Fruit fly (Drosophila melanogaster) whole organism, embryonic: Measurements from ENCODE around the gene PH4alphaSG2.

ENCODE experiments used
- CG12071 ChIP-seq: fragments of 200-800 bp; sonication (Bioruptor generic); optimal IDR thresholded peaks from 3 replicates; lab custom pipeline; 2018; ENCODE audit warnings: missing biosample characterization, mild to moderate bottlenecking, missing genetic modification characterization
- CG12659 ChIP-seq: fragments of 200-800 bp; sonication (Bioruptor generic); optimal IDR thresholded peaks from 3 replicates; lab custom pipeline; 2017; ENCODE audit warnings: mild to moderate bottlenecking, missing biosample characterization, missing genetic modification reagents, missing genetic modification characterization
- CG13287 ChIP-seq: fragments of 200-800 bp; sonication (Bioruptor generic); IDR thresholded peaks from 2 replicates; pipeline ENCODE4 v1.3.6; 2022; ENCODE audit warnings: missing biosample characterization, missing genetic modification characterization; ENCODE audit not compliant: partially characterized antibody
- CG14050 ChIP-seq: fragments of 200-800 bp; sonication (Bioruptor generic); IDR thresholded peaks from 3 replicates; pipeline ENCODE4 v1.3.6; 2022; ENCODE audit warnings: missing biosample characterization, missing genetic modification characterization
- CG15269 ChIP-seq: fragments of 200-800 bp; sonication (Bioruptor generic); optimal IDR thresholded peaks from 2 replicates; lab custom pipeline; 2018; ENCODE audit warnings: missing biosample characterization, mild to moderate bottlenecking, missing genetic modification characterization, moderate library complexity
- CG17912 ChIP-seq: fragments of 200-800 bp; sonication (Bioruptor generic); optimal IDR thresholded peaks from 2 replicates; lab custom pipeline; 2018; ENCODE audit warnings: missing biosample characterization, mild to moderate bottlenecking, missing genetic modification characterization
- CG1792 ChIP-seq: fragments of 200-800 bp; sonication (Bioruptor generic); optimal IDR thresholded peaks from 2 replicates; lab custom pipeline; 2016; ENCODE audit warnings: missing biosample characterization, missing genetic modification characterization
- CG2120 ChIP-seq: fragments of 200-800 bp; sonication (Bioruptor generic); optimal IDR thresholded peaks from 3 replicates; lab custom pipeline; 2016; ENCODE audit warnings: missing biosample characterization, missing genetic modification characterization
- CG2875 ChIP-seq: fragments of 200-800 bp; sonication (Bioruptor generic); optimal IDR thresholded peaks from 2 replicates; lab custom pipeline; 2017; ENCODE audit warnings: missing biosample characterization, mild to moderate bottlenecking, missing genetic modification characterization, missing genetic modification reagents
- CG3065 ChIP-seq: fragments of 200-800 bp; sonication (Bioruptor generic); optimal IDR thresholded peaks from 2 replicates; lab custom pipeline; 2016; ENCODE audit warnings: missing biosample characterization, missing genetic modification characterization
- CG31388 ChIP-seq: fragments of 200-800 bp; sonication (Bioruptor generic); optimal IDR thresholded peaks from 2 replicates; lab custom pipeline; 2016; ENCODE audit warnings: missing biosample characterization, missing genetic modification characterization
- CG3847 ChIP-seq: fragments of 200-800 bp; sonication (Bioruptor generic); IDR thresholded peaks from 2 replicates; pipeline ENCODE4 v1.3.6; 2022; ENCODE audit warnings: missing biosample characterization, missing genetic modification characterization
- CG7928 ChIP-seq: fragments of 200-800 bp; sonication (Bioruptor generic); optimal IDR thresholded peaks from 2 replicates; lab custom pipeline; 2017; ENCODE audit warnings: missing biosample characterization, mild to moderate bottlenecking, missing genetic modification characterization
- CG8290 ChIP-seq, 3 experiments: fragments of 200-800 bp; sonication (Bioruptor generic); optimal IDR thresholded peaks; 2 replicates each; lab custom pipeline; 2016 to 2019; ENCODE audit warnings: missing biosample characterization in 3 of 3, missing genetic modification characterization in 3 of 3, mild to moderate bottlenecking in 2 of 3, moderate library complexity in 1 of 3
- CG8924 ChIP-seq: fragments of 200-800 bp; optimal IDR thresholded peaks from 3 replicates; lab custom pipeline; 2019; ENCODE audit warnings: missing biosample characterization, mild to moderate bottlenecking, missing genetic modification characterization, moderate library complexity
- CG9876 ChIP-seq: fragments of 200-800 bp; sonication (Bioruptor generic); optimal IDR thresholded peaks from 2 replicates; lab custom pipeline; 2016; ENCODE audit warnings: missing biosample characterization, missing genetic modification characterization
- CrebB ChIP-seq: fragments of 200-800 bp; sonication (Bioruptor generic); optimal IDR thresholded peaks from 3 replicates; lab custom pipeline; 2018; ENCODE audit warnings: missing biosample characterization, mild to moderate bottlenecking, missing genetic modification characterization
- Fer2 ChIP-seq: fragments of 200-800 bp; sonication (Bioruptor generic); optimal IDR thresholded peaks from 2 replicates; lab custom pipeline; 2018; ENCODE audit warnings: missing biosample characterization, mild to moderate bottlenecking, missing genetic modification characterization, moderate library complexity
- HLHmδ ChIP-seq: fragments of 200-800 bp; sonication (Bioruptor generic); optimal IDR thresholded peaks from 2 replicates; lab custom pipeline; 2018; ENCODE audit warnings: missing biosample characterization, mild to moderate bottlenecking, missing genetic modification characterization, moderate library complexity
- Lpt ChIP-seq: fragments of >200 bp; optimal IDR thresholded peaks from 2 replicates; lab custom pipeline; 2018; ENCODE audit warnings: missing biosample characterization, missing genetic modification characterization
- NC2β ChIP-seq: fragments of 200-800 bp; sonication (Bioruptor generic); optimal IDR thresholded peaks from 2 replicates; lab custom pipeline; 2016; ENCODE audit warnings: missing biosample characterization, missing genetic modification characterization
- Nf-YB ChIP-seq: fragments of 200-800 bp; sonication (Bioruptor generic); optimal IDR thresholded peaks from 3 replicates; lab custom pipeline; 2019; ENCODE audit warnings: missing biosample characterization, mild to moderate bottlenecking, missing genetic modification characterization, moderate library complexity
- Nf-YC ChIP-seq: fragments of 200-800 bp; optimal IDR thresholded peaks from 3 replicates; lab custom pipeline; 2019; ENCODE audit warnings: missing biosample characterization, mild to moderate bottlenecking, missing genetic modification characterization, moderate library complexity
- Sox102F ChIP-seq: fragments of 200-800 bp; sonication (Bioruptor generic); optimal IDR thresholded peaks from 2 replicates; lab custom pipeline; 2018; ENCODE audit warnings: missing biosample characterization, mild to moderate bottlenecking, missing genetic modification characterization, moderate library complexity
- Sry-δ ChIP-seq: fragments of 200-800 bp; sonication (Bioruptor generic); optimal IDR thresholded peaks from 2 replicates; lab custom pipeline; 2016; ENCODE audit warnings: missing biosample characterization, missing genetic modification characterization
- Tbp ChIP-seq: fragments of >200 bp; optimal IDR thresholded peaks from 2 replicates; lab custom pipeline; 2018; ENCODE audit warnings: missing biosample characterization, missing genetic modification characterization
- Xbp1 ChIP-seq: fragments of 200-800 bp; sonication (Bioruptor generic); optimal IDR thresholded peaks from 3 replicates; lab custom pipeline; 2016; ENCODE audit warnings: missing biosample characterization, mild to moderate bottlenecking, missing genetic modification characterization
- abd-A ChIP-seq: fragments of 200-800 bp; sonication (Bioruptor generic); optimal IDR thresholded peaks from 3 replicates; lab custom pipeline; 2019; ENCODE audit warnings: missing biosample characterization, mild to moderate bottlenecking, missing genetic modification characterization, moderate library complexity
- cas ChIP-seq: fragments of 200-800 bp; sonication (Bioruptor generic); IDR thresholded peaks from 2 replicates; pipeline ENCODE4 v1.3.6; 2022; ENCODE audit warnings: missing biosample characterization, missing genetic modification characterization
- crc ChIP-seq: fragments of 200-800 bp; sonication (Bioruptor generic); optimal IDR thresholded peaks from 2 replicates; lab custom pipeline; 2016; ENCODE audit warnings: missing biosample characterization, missing genetic modification characterization
- crol ChIP-seq: fragments of 200-800 bp; sonication (Bioruptor generic); IDR thresholded peaks from 2 replicates; pipeline ENCODE4 v1.3.6; 2022; ENCODE audit warnings: missing biosample characterization, missing genetic modification characterization
- da ChIP-seq: fragments of 200-800 bp; sonication (Bioruptor generic); optimal IDR thresholded peaks from 2 replicates; lab custom pipeline; 2016; ENCODE audit warnings: missing biosample characterization, missing genetic modification characterization
- dpn ChIP-seq, 2 experiments: fragments of 200-800 bp; sonication (Bioruptor generic); optimal IDR thresholded peaks; 3 replicates each; lab custom pipeline; 2016; ENCODE audit warnings: missing biosample characterization in 2 of 2, missing genetic modification characterization in 2 of 2
- fd102C ChIP-seq: fragments of 200-800 bp; sonication (Bioruptor generic); optimal IDR thresholded peaks from 2 replicates; lab custom pipeline; 2018; ENCODE audit warnings: missing biosample characterization, mild to moderate bottlenecking, missing genetic modification characterization, moderate library complexity
- ftz-f1 ChIP-seq: fragments of 200-800 bp; sonication (Bioruptor generic); optimal IDR thresholded peaks from 2 replicates; lab custom pipeline; 2016; ENCODE audit warnings: missing biosample characterization, missing genetic modification characterization
- gt ChIP-seq: fragments of 200-800 bp; sonication (Bioruptor generic); IDR thresholded peaks from 2 replicates; pipeline ENCODE4 v1.3.6; 2022; ENCODE audit warnings: missing biosample characterization, missing genetic modification characterization
- mld ChIP-seq: fragments of 200-800 bp; sonication (Bioruptor generic); IDR thresholded peaks from 3 replicates; pipeline ENCODE4 v1.3.6; 2022; ENCODE audit warnings: missing biosample characterization, missing genetic modification characterization; ENCODE audit not compliant: partially characterized antibody
- nau ChIP-seq: fragments of 200-800 bp; sonication (Bioruptor generic); optimal IDR thresholded peaks from 3 replicates; lab custom pipeline; 2017; ENCODE audit warnings: missing biosample characterization, mild to moderate bottlenecking, missing genetic modification characterization, missing genetic modification reagents
- nerfin-1 ChIP-seq: fragments of 200-800 bp; sonication (Bioruptor generic); optimal IDR thresholded peaks from 3 replicates; lab custom pipeline; 2019; ENCODE audit warnings: missing biosample characterization, mild to moderate bottlenecking, missing genetic modification characterization, moderate library complexity
- otp ChIP-seq: fragments of 200-800 bp; sonication (Bioruptor generic); IDR thresholded peaks from 3 replicates; pipeline ENCODE4, ENCODE4 v1.3.6; 2022; ENCODE audit warnings: missing biosample characterization, missing genetic modification characterization
- pb ChIP-seq: fragments of 200-800 bp; sonication (Bioruptor generic); optimal IDR thresholded peaks from 3 replicates; lab custom pipeline; 2016; ENCODE audit warnings: missing biosample characterization, missing genetic modification characterization
- pum ChIP-seq: fragments of 200-800 bp; sonication (Bioruptor generic); optimal IDR thresholded peaks from 2 replicates; lab custom pipeline; 2016; ENCODE audit warnings: missing biosample characterization, missing genetic modification characterization
- sisA ChIP-seq: fragments of 200-800 bp; sonication (Bioruptor generic); IDR thresholded peaks from 2 replicates; pipeline ENCODE4 v1.3.6; 2022; ENCODE audit warnings: missing biosample characterization, missing genetic modification characterization
- sr ChIP-seq: fragments of 200-800 bp; sonication (Bioruptor generic); IDR thresholded peaks from 3 replicates; pipeline ENCODE4 v1.3.6; 2022; ENCODE audit warnings: missing biosample characterization, missing genetic modification characterization
- usp ChIP-seq: fragments of >200 bp; optimal IDR thresholded peaks from 2 replicates; lab custom pipeline; 2017; ENCODE audit warnings: missing biosample characterization, missing genetic modification characterization

Gene PH4alphaSG2

DNA sequence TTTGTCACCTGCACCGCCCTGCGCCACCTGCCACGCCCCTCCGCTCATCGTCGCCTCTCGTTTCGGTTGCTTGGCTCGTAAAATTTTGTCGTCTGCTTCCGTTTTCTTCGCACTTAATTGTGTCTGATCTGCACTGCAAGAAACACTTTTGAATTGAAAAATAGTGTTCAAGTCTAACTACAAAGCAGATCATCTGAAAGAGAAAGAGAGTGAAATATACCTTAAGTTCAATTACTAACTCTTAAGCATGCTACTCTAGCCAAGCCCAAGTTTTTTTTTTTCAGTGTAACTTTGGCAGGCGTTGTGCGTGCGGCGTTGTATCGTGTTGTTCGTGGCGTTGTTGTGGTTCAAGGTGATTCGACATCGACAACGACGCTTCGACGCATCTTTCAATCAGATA lies 50.3 kb downstream of the PH4alphaSG2 start (continued):
- peak; percentile 68 for TF ChIP-seq Nf-YC (tag; lab: Kevin White, UChicago)
- peak; percentile 75 for TF ChIP-seq CG7928 (GFP tag; lab: Kevin White, UChicago)
- TF ChIP-seq Tbp: no peak
- TF ChIP-seq CG31388 (GFP tag; lab: Kevin White, UChicago): peak; percentile 63
- TF ChIP-seq gt (GFP tag; lab: Robert Waterston, UW): peak; percentile 81
- peak; percentile 92 for TF ChIP-seq CG12071 (GFP tag; lab: Kevin White, UChicago)
- no peak for TF ChIP-seq usp
- TF ChIP-seq Nf-YB (GFP tag; lab: Kevin White, UChicago): peak; percentile 55
- peak; percentile 92 for TF ChIP-seq CG9876 (GFP tag; lab: Kevin White, UChicago)
- TF ChIP-seq HLHmδ (GFP tag; lab: Kevin White, UChicago): no peak
- TF ChIP-seq Lpt (GFP tag; lab: Kevin White, UChicago): no peak
- TF ChIP-seq CG14050 (GFP tag; lab: Robert Waterston, UW): peak; percentile 91
- peak; percentile 85 for TF ChIP-seq crc
- TF ChIP-seq CG2120 (GFP tag; lab: Kevin White, UChicago): peak; percentile 95
- no peak for TF ChIP-seq CG13287 (GFP tag; lab: Robert Waterston, UW)
- TF ChIP-seq nerfin-1: peak; percentile 84
- peak; percentile 82 for TF ChIP-seq CG2875
- TF ChIP-seq da (GFP tag; lab: Kevin White, UChicago): peak; percentile 84
- peak; percentile 90 for TF ChIP-seq otp (GFP tag; lab: Robert Waterston, UW)
- peak; percentile 93 to 95 for TF ChIP-seq dpn (GFP tag; optimal IDR thresholded peaks at IDR 0.05; lab: Kevin White, UChicago)
- TF ChIP-seq CG3847: peak; percentile 94
- TF ChIP-seq Fer2 (tag; lab: Kevin White, UChicago): peak; percentile 93
- peak; percentile 39 for TF ChIP-seq fd102C (GFP tag; lab: Kevin White, UChicago)
- peak; percentile 89 for TF ChIP-seq CG3065 (GFP tag; lab: Kevin White, UChicago)
- 0 out of 2 replicates have a peak, but pooled peaks have one; percentile 17 for TF ChIP-seq crol (GFP tag; lab: Robert Waterston, UW)
- TF ChIP-seq NC2β (GFP tag; lab: Kevin White, UChicago): peak; percentile 78
- peak; percentile 83 for TF ChIP-seq CrebB (tag; lab: Kevin White, UChicago)
- TF ChIP-seq CG15269 (tag; lab: Kevin White, UChicago): peak; percentile 95
- peak; percentile 94 for TF ChIP-seq pum (GFP tag; lab: Kevin White, UChicago)
- peak; percentile 85 for TF ChIP-seq CG8924
- TF ChIP-seq CG12659 (GFP tag; lab: Kevin White, UChicago): peak; percentile 93
- TF ChIP-seq CG17912 (GFP tag; lab: Kevin White, UChicago): peak; percentile 81
- no peak for TF ChIP-seq mld (GFP tag; lab: Robert Waterston, UW)
- TF ChIP-seq pb (GFP tag; lab: Kevin White, UChicago): peak; percentile 90

DNA sequence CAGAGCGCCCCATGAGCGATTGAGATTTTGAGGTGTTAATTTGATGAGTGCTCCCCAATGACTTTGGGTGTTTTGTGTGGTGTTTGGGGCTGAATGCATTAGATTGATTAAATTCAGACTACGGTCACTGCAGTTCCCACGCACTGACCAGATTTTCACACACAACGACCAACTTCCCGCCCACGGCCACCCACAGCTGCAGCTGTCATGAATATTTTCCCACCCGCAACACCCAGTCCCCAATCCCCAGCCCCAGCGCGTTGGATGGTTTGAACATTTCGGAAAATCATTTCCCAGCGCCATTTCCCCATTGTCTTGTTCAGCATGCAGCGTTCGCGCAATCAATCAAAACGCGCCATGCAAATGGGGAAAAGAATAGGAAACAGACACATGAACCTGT lies 51.6 kb downstream of the PH4alphaSG2 start:
- TF ChIP-seq Sry-δ (GFP tag; lab: Kevin White, UChicago): no peak
- peak; percentile 94 for TF ChIP-seq sr (GFP tag; lab: Robert Waterston, UW)
- TF ChIP-seq Xbp1 (GFP tag; lab: Kevin White, UChicago): no peak
- peak; percentile 94 for TF ChIP-seq nau (GFP tag; lab: Kevin White, UChicago)
- no peak for TF ChIP-seq cas (GFP tag; lab: Robert Waterston, UW)
- peak; percentile 9 for TF ChIP-seq Sox102F
- no peak for TF ChIP-seq abd-A
- no peak for TF ChIP-seq ftz-f1 (GFP tag; lab: Kevin White, UChicago)
- TF ChIP-seq sisA (GFP tag; lab: Robert Waterston, UW): no peak
- TF ChIP-seq CG8290 (GFP tag; optimal IDR thresholded peaks at IDR 0.05; lab: Kevin White, UChicago): no peak
- no peak for TF ChIP-seq CG8290 (tag; optimal IDR thresholded peaks at IDR 0.05; lab: Kevin White, UChicago)
- no peak for TF ChIP-seq CG1792 (GFP tag; lab: Kevin White, UChicago)
- TF ChIP-seq, all 482 proteins: peak for 3
